Fruit fly (Drosophila melanogaster): Measurements from ENCODE around the gene Cdk8.

The Cdk8 gene

DNA sequence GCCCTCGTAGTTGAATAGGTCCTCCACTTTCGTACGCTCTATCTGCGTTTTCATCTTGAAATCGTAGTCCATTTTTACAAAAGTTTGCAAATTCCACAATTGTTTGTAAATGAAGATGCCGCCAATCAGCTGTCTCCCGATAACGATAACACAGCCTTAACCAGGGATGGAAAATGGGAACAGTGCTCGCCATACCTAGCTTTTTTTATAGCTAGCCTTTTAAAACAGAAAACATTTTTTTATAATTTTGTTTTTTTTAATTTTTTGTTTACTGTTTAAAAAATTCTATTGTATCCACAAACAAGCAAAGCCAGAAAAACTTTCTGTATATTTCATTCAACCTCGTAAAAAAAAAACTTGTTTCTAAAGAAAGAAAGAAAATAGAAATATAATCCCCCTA lies at the start of gene Cdk8 (continued):
- TF ChIP-seq sr (GFP tag; IDR thresholded peaks at IDR 0.05): no peak
- no peak for TF ChIP-seq ash1 (GFP tag; optimal IDR thresholded peaks at IDR 0.05)
- TF ChIP-seq Nf-YC (tag; optimal IDR thresholded peaks at IDR 0.05): peak; percentile 58
- TF ChIP-seq dmrt99B (tag; optimal IDR thresholded peaks at IDR 0.05): no peak
- no peak for TF ChIP-seq sc (optimal IDR thresholded peaks at IDR 0.05)
- TF ChIP-seq sc (GFP tag; optimal IDR thresholded peaks at IDR 0.05): no peak
- no peak for TF ChIP-seq cad (GFP tag; optimal IDR thresholded peaks at IDR 0.05)
- TF ChIP-seq Eip74EF (GFP tag; optimal IDR thresholded peaks at IDR 0.05): no peak
- no peak for TF ChIP-seq Doc3 (GFP tag; IDR thresholded peaks at IDR 0.05; ENCODE audit: partially characterized antibody)
- TF ChIP-seq CG8089 (GFP tag; optimal IDR thresholded peaks at IDR 0.05): no peak
- TF ChIP-seq kah (GFP tag; optimal IDR thresholded peaks at IDR 0.05): no peak
- TF ChIP-seq CG13424 (tag; optimal IDR thresholded peaks at IDR 0.05): peak; percentile 56
- TF ChIP-seq trh (GFP tag; optimal IDR thresholded peaks at IDR 0.05): no peak
- no peak for TF ChIP-seq tx (GFP tag; optimal IDR thresholded peaks at IDR 0.05)
- TF ChIP-seq H15 (GFP tag; IDR thresholded peaks at IDR 0.05): no peak
- TF ChIP-seq Hey (tag; optimal IDR thresholded peaks at IDR 0.05): no peak
- no peak for TF ChIP-seq CG3163 (GFP tag; optimal IDR thresholded peaks at IDR 0.05)
- TF ChIP-seq ham (GFP tag; IDR thresholded peaks at IDR 0.05): no peak
- TF ChIP-seq tio (GFP tag; optimal IDR thresholded peaks at IDR 0.05): no peak
- TF ChIP-seq wek (GFP tag; optimal IDR thresholded peaks at IDR 0.05): no peak
- TF ChIP-seq nerfin-1 (tag; optimal IDR thresholded peaks at IDR 0.05): peak; percentile 15
- TF ChIP-seq fd3F (GFP tag; optimal IDR thresholded peaks at IDR 0.05): peak; percentile 18
- no peak for TF ChIP-seq Dad (GFP tag; optimal IDR thresholded peaks at IDR 0.05)
- TF ChIP-seq Drgx (GFP tag; IDR thresholded peaks at IDR 0.05): no peak
- peak; percentile 8 for TF ChIP-seq Ssrp (tag; optimal IDR thresholded peaks at IDR 0.05)
- TF ChIP-seq CG1529 (GFP tag; optimal IDR thresholded peaks at IDR 0.05): no peak
- TF ChIP-seq amos (GFP tag; IDR thresholded peaks at IDR 0.05; ENCODE audit: partially characterized antibody): no peak
- TF ChIP-seq yki (optimal IDR thresholded peaks at IDR 0.05): no peak
- TF ChIP-seq CG10565 (GFP tag; optimal IDR thresholded peaks at IDR 0.05): no peak
- TF ChIP-seq CG9797 (GFP tag; optimal IDR thresholded peaks at IDR 0.05): no peak
- peak; percentile 40 for TF ChIP-seq CG13296 (GFP tag; optimal IDR thresholded peaks at IDR 0.05)
- no peak for TF ChIP-seq CG8944 (GFP tag; optimal IDR thresholded peaks at IDR 0.05)
- peak; percentile 35 for TF ChIP-seq B-H2 (GFP tag; optimal IDR thresholded peaks at IDR 0.05)
- TF ChIP-seq HHEX (GFP tag; optimal IDR thresholded peaks at IDR 0.05): no peak
- TF ChIP-seq aop (GFP tag; IDR thresholded peaks at IDR 0.05): no peak
- TF ChIP-seq CG10654 (GFP tag; optimal IDR thresholded peaks at IDR 0.05): no peak
- no peak for TF ChIP-seq bigmax (GFP tag; optimal IDR thresholded peaks at IDR 0.05)
- no peak for TF ChIP-seq CG33557 (GFP tag; optimal IDR thresholded peaks at IDR 0.05)
- no peak for TF ChIP-seq bab2 (GFP tag; optimal IDR thresholded peaks at IDR 0.05)
- TF ChIP-seq fu2 (GFP tag; optimal IDR thresholded peaks at IDR 0.05): peak; percentile 3
- peak; percentile 63 for TF ChIP-seq Dp (GFP tag; optimal IDR thresholded peaks at IDR 0.05)
- no peak for TF ChIP-seq eve (GFP tag; optimal IDR thresholded peaks at IDR 0.05)
- TF ChIP-seq CG30431 (GFP tag; optimal IDR thresholded peaks at IDR 0.05): no peak
- no peak for TF ChIP-seq CG7987 (GFP tag; optimal IDR thresholded peaks at IDR 0.05)
- TF ChIP-seq eyg (GFP tag; optimal IDR thresholded peaks at IDR 0.05): no peak
- TF ChIP-seq dati (GFP tag; IDR thresholded peaks at IDR 0.05): no peak
- TF ChIP-seq Bdp1 (GFP tag; optimal IDR thresholded peaks at IDR 0.05): no peak
- TF ChIP-seq zen (tag; optimal IDR thresholded peaks at IDR 0.05): no peak
- TF ChIP-seq so (GFP tag; IDR thresholded peaks at IDR 0.05): no peak
- no peak for TF ChIP-seq CG14014 (GFP tag; IDR thresholded peaks at IDR 0.05)
- TF ChIP-seq jing (GFP tag; optimal IDR thresholded peaks at IDR 0.05): no peak
- TF ChIP-seq CG12155 (GFP tag; optimal IDR thresholded peaks at IDR 0.05): peak; percentile 15
- TF ChIP-seq insv (GFP tag; optimal IDR thresholded peaks at IDR 0.05): no peak

Data from whole organism, embryonic.